Worm (Caenorhabditis elegans) whole organism, L4 larva: Measurements from ENCODE around the gene eri-9.

ENCODE experiments used
- T26A8.4 ChIP-seq: fragments of 200-800 bp; sonication (Bioruptor generic); IDR thresholded peaks from 2 replicates; pipeline ENCODE4 v1.3.6; 2022; ENCODE audit warnings: missing genetic modification characterization, missing compliant biosample characterization
- Y5F2A.4 ChIP-seq: fragments of 200-800 bp; sonication (Bioruptor generic); optimal IDR thresholded peaks from 2 replicates; lab custom pipeline; 2018; ENCODE audit warnings: mild to moderate bottlenecking, missing genetic modification characterization, missing compliant biosample characterization
- Y75B8A.6 ChIP-seq: fragments of 200-800 bp; sonication (Bioruptor generic); IDR thresholded peaks from 2 replicates; pipeline ENCODE4 v1.3.6; 2022; ENCODE audit warnings: missing genetic modification reagents, missing genetic modification characterization, missing compliant biosample characterization
- aly-2 ChIP-seq: sonication (generic microtip); optimal IDR thresholded peaks from 2 replicates; lab custom pipeline; 2018; ENCODE audit warnings: missing biosample characterization, missing genetic modification characterization
- ama-1 ChIP-seq: fragments of 150-350 bp; optimal IDR thresholded peaks from 2 replicates; lab custom pipeline; 2014; ENCODE audit warnings: inconsistent platforms, mixed read lengths
- ceh-20 ChIP-seq: fragments of 200-800 bp; sonication (Bioruptor generic); IDR thresholded peaks from 2 replicates; pipeline ENCODE4 v1.3.6; 2022; ENCODE audit warnings: missing genetic modification reagents, missing genetic modification characterization, missing compliant biosample characterization
- ceh-32 ChIP-seq: sonication (generic microtip); optimal IDR thresholded peaks from 2 replicates; lab custom pipeline; 2016; ENCODE audit warnings: mild to moderate bottlenecking, missing genetic modification characterization, missing compliant biosample characterization; ENCODE audit not compliant: poor library complexity
- ceh-82 ChIP-seq: sonication (generic microtip); optimal IDR thresholded peaks from 2 replicates; lab custom pipeline; 2017; ENCODE audit warnings: missing biosample characterization, missing genetic modification characterization
- cey-2 ChIP-seq: sonication (generic microtip); optimal IDR thresholded peaks from 3 replicates; lab custom pipeline; 2017; ENCODE audit warnings: missing genetic modification characterization, mild to moderate bottlenecking, missing compliant biosample characterization, antibody characterized with exemption, borderline replicate concordance; ENCODE audit not compliant: insufficient read depth
- daf-12 ChIP-seq: fragments of 150-350 bp; optimal IDR thresholded peaks from 2 replicates; lab custom pipeline; 2014; ENCODE audit warnings: missing biosample characterization, missing genetic modification reagents, missing genetic modification characterization
- daf-19 ChIP-seq: fragments of 200-800 bp; sonication (Bioruptor generic); conservative IDR thresholded peaks from 2 replicates; pipeline ENCODE4 v1.3.6; 2022; ENCODE audit warnings: missing genetic modification characterization, missing compliant biosample characterization
- daf-8 ChIP-seq: fragments of 200-800 bp; sonication (Bioruptor generic); IDR thresholded peaks from 2 replicates; pipeline ENCODE4 v1.3.6; 2022; ENCODE audit warnings: missing genetic modification characterization, missing compliant biosample characterization
- dmd-6 ChIP-seq: fragments of 200-800 bp; sonication (Bioruptor generic); IDR thresholded peaks from 2 replicates; pipeline ENCODE4 v1.3.6; 2022; ENCODE audit warnings: missing genetic modification reagents, missing genetic modification characterization, missing compliant biosample characterization
- dmd-8 ChIP-seq: fragments of 200-800 bp; sonication (Bioruptor generic); IDR thresholded peaks from 2 replicates; pipeline ENCODE4 v1.3.6; 2022; ENCODE audit warnings: missing genetic modification characterization, missing compliant biosample characterization
- duxl-1 ChIP-seq: sonication (generic microtip); optimal IDR thresholded peaks from 2 replicates; lab custom pipeline; 2016; ENCODE audit warnings: mild to moderate bottlenecking, missing genetic modification characterization, moderate library complexity, missing compliant biosample characterization; ENCODE audit not compliant: poor library complexity
- egl-43 ChIP-seq: fragments of 200-800 bp; sonication (Bioruptor generic); IDR thresholded peaks from 2 replicates; pipeline ENCODE4 v1.3.6; 2022; ENCODE audit warnings: missing genetic modification reagents, missing genetic modification characterization, missing compliant biosample characterization
- fkh-10 ChIP-seq: fragments of 150-350 bp; optimal IDR thresholded peaks from 2 replicates; lab custom pipeline; 2014; ENCODE audit warnings: missing biosample characterization, missing genetic modification reagents, missing genetic modification characterization
- fos-1 ChIP-seq: fragments of 150-350 bp; optimal IDR thresholded peaks from 2 replicates; lab custom pipeline; 2014; ENCODE audit warnings: missing biosample characterization, missing genetic modification characterization
- hmg-1.1 ChIP-seq: fragments of 200-800 bp; sonication (Bioruptor generic); IDR thresholded peaks from 2 replicates; pipeline ENCODE4 v1.3.6; 2022; ENCODE audit warnings: missing genetic modification reagents, missing genetic modification characterization, missing compliant biosample characterization
- lim-7 ChIP-seq: fragments of 200-800 bp; sonication (Bioruptor generic); IDR thresholded peaks from 2 replicates; pipeline ENCODE4 v1.3.6; 2022; ENCODE audit warnings: missing genetic modification characterization, missing compliant biosample characterization
- lin-38 ChIP-seq: fragments of 200-800 bp; sonication (Bioruptor generic); IDR thresholded peaks from 2 replicates; pipeline ENCODE4 v1.3.6; 2022; ENCODE audit warnings: missing genetic modification reagents, missing genetic modification characterization, missing compliant biosample characterization
- lir-3 ChIP-seq: sonication (generic microtip); optimal IDR thresholded peaks from 2 replicates; lab custom pipeline; 2016; ENCODE audit warnings: mild to moderate bottlenecking, missing genetic modification characterization, missing compliant biosample characterization
- lsy-2 ChIP-seq, 2 experiments: fragments of 150-350 bp in 1 of 2; sonication (generic microtip) in 1 of 2; optimal IDR thresholded peaks; 2 replicates each; lab custom pipeline; 2014 to 2017; ENCODE audit warnings: missing biosample characterization in 2 of 2, missing genetic modification characterization in 2 of 2
- madf-5 ChIP-seq, 2 experiments: fragments of 200-800 bp; sonication (Bioruptor generic); IDR thresholded peaks; 2 replicates each; pipeline ENCODE4 v1.3.6; 2022; ENCODE audit warnings: missing compliant biosample characterization in 2 of 2, missing genetic modification characterization in 2 of 2
- madf-9 ChIP-seq: fragments of 200-800 bp; sonication (Bioruptor generic); conservative IDR thresholded peaks from 2 replicates; pipeline ENCODE4 v1.3.6; 2022; ENCODE audit warnings: missing genetic modification reagents, missing genetic modification characterization, missing compliant biosample characterization
- mep-1 ChIP-seq: fragments of 150-350 bp; sonication (generic microtip); optimal IDR thresholded peaks from 3 replicates; lab custom pipeline; 2014; ENCODE audit warnings: missing biosample characterization, missing genetic modification characterization
- mes-2 ChIP-seq: sonication (generic microtip); optimal IDR thresholded peaks from 2 replicates; lab custom pipeline; 2016; ENCODE audit warnings: missing genotype, mild to moderate bottlenecking, missing genetic modification characterization, missing compliant biosample characterization; ENCODE audit not compliant: poor library complexity, severe bottlenecking
- mxl-2 ChIP-seq: fragments of 200-800 bp; sonication (Bioruptor generic); conservative IDR thresholded peaks from 2 replicates; pipeline ENCODE4 v1.3.6; 2022; ENCODE audit warnings: missing genetic modification reagents, missing genetic modification characterization, missing compliant biosample characterization
- nhr-10 ChIP-seq: fragments of 150-350 bp; optimal IDR thresholded peaks from 2 replicates; lab custom pipeline; 2014; ENCODE audit warnings: missing biosample characterization, missing genetic modification characterization
- nhr-102 ChIP-seq: sonication (generic microtip); optimal IDR thresholded peaks from 2 replicates; lab custom pipeline; 2016; ENCODE audit warnings: mild to moderate bottlenecking, missing genetic modification characterization, moderate library complexity, missing compliant biosample characterization
- nhr-28 ChIP-seq: fragments of 150-350 bp; optimal IDR thresholded peaks from 2 replicates; lab custom pipeline; 2014; ENCODE audit warnings: missing biosample characterization, missing genetic modification characterization
- nhr-41 ChIP-seq: fragments of 200-800 bp; sonication (Bioruptor generic); IDR thresholded peaks from 2 replicates; pipeline ENCODE4 v1.3.6; 2022; ENCODE audit warnings: missing genetic modification reagents, missing genetic modification characterization, missing compliant biosample characterization
- nhr-6 ChIP-seq: fragments of 150-350 bp; optimal IDR thresholded peaks from 2 replicates; lab custom pipeline; 2014; ENCODE audit warnings: missing biosample characterization, missing genetic modification characterization
- nhr-76 ChIP-seq: fragments of 150-350 bp; optimal IDR thresholded peaks from 2 replicates; lab custom pipeline; 2014; ENCODE audit warnings: missing biosample characterization, missing genetic modification characterization
- pha-4 ChIP-seq, 2 experiments: fragments of 150-350 bp in 1 of 2; fragments of 200-800 bp in 1 of 2; sonication (Bioruptor generic) in 1 of 2; IDR thresholded peaks in 1 of 2; optimal IDR thresholded peaks in 1 of 2; 2 replicates each; pipeline versions ENCODE4 v1.3.6 to Lab custom; 2014 to 2022; ENCODE audit warnings: missing genetic modification characterization in 2 of 2, missing genetic modification reagents in 2 of 2, missing biosample characterization in 1 of 2, missing compliant biosample characterization in 1 of 2
- pqm-1 ChIP-seq: sonication (generic microtip); optimal IDR thresholded peaks from 2 replicates; lab custom pipeline; 2017; ENCODE audit warnings: missing biosample characterization, missing genetic modification characterization
- rbr-2 ChIP-seq: sonication (generic microtip); optimal IDR thresholded peaks from 2 replicates; lab custom pipeline; 2016; ENCODE audit warnings: missing genotype, missing genetic modification characterization, missing compliant biosample characterization
- saeg-2 ChIP-seq: fragments of 200-800 bp; sonication (Bioruptor generic); IDR thresholded peaks from 2 replicates; pipeline ENCODE4 v1.3.6; 2022; ENCODE audit warnings: missing genetic modification reagents, missing genetic modification characterization, missing compliant biosample characterization
- skn-1 ChIP-seq: fragments of 150-350 bp; optimal IDR thresholded peaks from 2 replicates; lab custom pipeline; 2014; ENCODE audit warnings: missing biosample characterization, missing genetic modification characterization
- spr-1 ChIP-seq: sonication (generic microtip); optimal IDR thresholded peaks from 2 replicates; lab custom pipeline; 2016; ENCODE audit warnings: mild to moderate bottlenecking, missing genetic modification characterization, missing compliant biosample characterization
- spr-3 ChIP-seq: fragments of 200-800 bp; sonication (Bioruptor generic); optimal IDR thresholded peaks from 2 replicates; lab custom pipeline; 2018; ENCODE audit warnings: mild to moderate bottlenecking, missing genetic modification characterization, missing compliant biosample characterization
- unc-130 ChIP-seq: sonication (generic microtip); optimal IDR thresholded peaks from 2 replicates; lab custom pipeline; 2016; ENCODE audit warnings: missing genetic modification reagents, missing genetic modification characterization, missing compliant biosample characterization
- vab-7 ChIP-seq: fragments of 200-800 bp; sonication (Bioruptor generic); IDR thresholded peaks from 2 replicates; pipeline ENCODE4 v1.3.6; 2022; ENCODE audit warnings: missing genetic modification reagents, missing genetic modification characterization, missing compliant biosample characterization
- zag-1 ChIP-seq: fragments of 150-350 bp; optimal IDR thresholded peaks from 2 replicates; lab custom pipeline; 2014; ENCODE audit warnings: missing biosample characterization, missing genetic modification characterization
- zfp-2 ChIP-seq: sonication (generic microtip); optimal IDR thresholded peaks from 2 replicates; lab custom pipeline; 2016; ENCODE audit warnings: mild to moderate bottlenecking, missing genetic modification characterization, missing compliant biosample characterization
- zip-2 ChIP-seq: fragments of 150-350 bp; optimal IDR thresholded peaks from 2 replicates; lab custom pipeline; 2014; ENCODE audit warnings: missing biosample characterization, missing genetic modification characterization
- ztf-7 ChIP-seq: fragments of 150-350 bp; optimal IDR thresholded peaks from 2 replicates; lab custom pipeline; 2014; ENCODE audit warnings: missing biosample characterization, missing genetic modification characterization

eri-9 gene

ce11 chrIII:4962886-4963285 lies 30.6 kb downstream of the eri-9 start, which contains the start of gene C27F2.9 (continued):
- TF ChIP-seq nhr-6 (tag; lab: Kevin White, UChicago), result peak; percentile 82
- no peak for TF ChIP-seq mxl-2 (GFP tag; lab: Robert Waterston, UW)
- no peak; the same call in 1 of the 2 replicates for TF ChIP-seq T26A8.4 (GFP tag; lab: Robert Waterston, UW)
- peak; percentile 22 for TF ChIP-seq ama-1 (lab: Kevin White, UChicago)
- TF ChIP-seq Y5F2A.4, result no peak
- no peak for TF ChIP-seq nhr-41 (GFP tag; lab: Robert Waterston, UW)
- peak; percentile 67 for TF ChIP-seq dmd-6 (GFP tag; lab: Robert Waterston, UW)
- no peak for TF ChIP-seq aly-2
- TF ChIP-seq egl-43 (GFP tag; lab: Robert Waterston, UW), result no peak
- TF ChIP-seq Y75B8A.6, result no peak
- no peak for TF ChIP-seq spr-3 (GFP tag; lab: Kevin White, UChicago)
- TF ChIP-seq zip-2, result peak; percentile 31
- TF ChIP-seq lir-3 (tag; lab: Kevin White, UChicago), result no peak
- no peak for TF ChIP-seq pqm-1 (tag; lab: Kevin White, UChicago)
- no peak for TF ChIP-seq skn-1
- no peak for TF ChIP-seq dmd-8 (GFP tag; lab: Robert Waterston, UW)
- peak; percentile 82 for TF ChIP-seq hmg-1.1 (GFP tag; lab: Robert Waterston, UW)
- TF ChIP-seq nhr-102, result peak; percentile 85
- peak; percentile 82 for TF ChIP-seq duxl-1 (tag; lab: Kevin White, UChicago)
- TF ChIP-seq saeg-2, result no peak
- TF ChIP-seq pha-4 (GFP tag; IDR thresholded peaks at IDR 0.05; lab: Robert Waterston, UW), result peak; percentile 85
- peak; percentile 86 for TF ChIP-seq pha-4 (tag; optimal IDR thresholded peaks at IDR 0.05; lab: Kevin White, UChicago)
- TF ChIP-seq mep-1 (tag; lab: Kevin White, UChicago), result peak; percentile 88
- TF ChIP-seq lsy-2 (tag; optimal IDR thresholded peaks at IDR 0.05; lab: Kevin White, UChicago), result peak; percentile 56 to 92
- peak in 1 of 2 experiments; percentile 44; a peak in 1 of 4 replicates for TF ChIP-seq madf-5 (GFP tag; IDR thresholded peaks at IDR 0.05; lab: Robert Waterston, UW)
- no peak for TF ChIP-seq daf-8 (GFP tag; lab: Robert Waterston, UW)
- TF ChIP-seq unc-130, result peak; percentile 59
- TF ChIP-seq zfp-2, result no peak
- no peak for TF ChIP-seq nhr-10 (tag; lab: Kevin White, UChicago)
- no peak for TF ChIP-seq madf-9 (GFP tag; lab: Robert Waterston, UW)
- TF ChIP-seq ceh-32, result no peak
- no peak for TF ChIP-seq cey-2 (tag; lab: Kevin White, UChicago)
- no peak for TF ChIP-seq ceh-82 (tag; lab: Kevin White, UChicago)
- TF ChIP-seq vab-7, result no peak
- peak; percentile 68 for TF ChIP-seq spr-1 (tag; lab: Kevin White, UChicago)
- TF ChIP-seq, all 104 proteins: peak for 42

ce11 chrIII:4965271-4965670 lies 33.0 kb downstream of the eri-9 start, which contains the start of gene nca-2:
Gene nca-2, plus strand, starts transcription at chrIII:4965571.
- TF ChIP-seq daf-12, result no peak
- TF ChIP-seq ceh-20, result no peak
- no peak for TF ChIP-seq lin-38 (GFP tag; lab: Robert Waterston, UW)
- no peak for TF ChIP-seq ztf-7 (tag; lab: Kevin White, UChicago)
- TF ChIP-seq fkh-10 (GFP tag; lab: Kevin White, UChicago), result no peak
- no peak for TF ChIP-seq madf-5 (GFP tag; IDR thresholded peaks at IDR 0.05; lab: Robert Waterston, UW)
- TF ChIP-seq ceh-32, result no peak
- no peak for TF ChIP-seq nhr-28
- no peak for TF ChIP-seq fos-1 (tag; lab: Kevin White, UChicago)
- TF ChIP-seq rbr-2 (tag; lab: Kevin White, UChicago), result no peak
- no peak for TF ChIP-seq duxl-1 (tag; lab: Kevin White, UChicago)
- TF ChIP-seq mes-2 (tag; lab: Kevin White, UChicago), result no peak
- no peak for TF ChIP-seq saeg-2
- TF ChIP-seq zag-1, result no peak
- no peak for TF ChIP-seq lim-7
- TF ChIP-seq daf-19 (GFP tag; lab: Robert Waterston, UW), result no peak
- no peak for TF ChIP-seq nhr-76 (tag; lab: Kevin White, UChicago)
- no peak for TF ChIP-seq mxl-2 (GFP tag; lab: Robert Waterston, UW)
